Worm (Caenorhabditis elegans): ENCODE data around the gene math-5.

Gene math-5

DNA sequence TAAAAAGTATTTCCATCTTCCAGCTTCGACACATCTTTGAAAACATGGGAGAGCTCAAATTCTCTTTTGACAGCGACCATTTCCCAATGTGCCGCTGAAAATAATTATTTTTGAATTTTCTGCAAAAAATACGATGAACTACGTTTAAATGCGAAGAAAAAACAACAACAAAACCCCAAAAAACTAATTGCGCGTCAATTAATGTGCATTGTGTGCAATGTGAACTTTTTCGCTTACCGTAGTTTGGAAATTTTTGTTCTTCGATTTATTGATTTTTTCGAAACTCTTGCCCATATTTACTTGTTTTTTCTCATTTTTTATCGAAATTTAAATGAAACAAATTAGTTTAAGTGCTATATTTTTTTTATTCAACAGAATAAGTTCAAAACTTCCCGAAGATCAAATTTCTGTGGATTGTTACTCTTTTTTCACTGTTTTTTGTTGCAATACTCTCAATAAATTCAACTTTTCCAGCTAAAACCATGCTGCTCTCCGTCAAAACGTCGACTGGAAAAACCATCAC, 40.1 kb upstream of the math-5 start, which contains the start of the genes bath-2 and F52C6.4:
Gene bath-2, minus strand, starts transcription at position 101 of the 523 bp plus-strand sequence.
Gene F52C6.4, plus strand, starts transcription at position 473 of the 523 bp plus-strand sequence.
- peak; percentile 44; the same call in 1 of the 2 replicates for TF ChIP-seq madf-6 (GFP tag; IDR thresholded peaks at IDR 0.05)
- peak; percentile 84 for TF ChIP-seq lsl-1 (GFP tag; optimal IDR thresholded peaks at IDR 0.05)
- no peak for TF ChIP-seq Y95B8A.8 (GFP tag; IDR thresholded peaks at IDR 0.05)

DNA sequence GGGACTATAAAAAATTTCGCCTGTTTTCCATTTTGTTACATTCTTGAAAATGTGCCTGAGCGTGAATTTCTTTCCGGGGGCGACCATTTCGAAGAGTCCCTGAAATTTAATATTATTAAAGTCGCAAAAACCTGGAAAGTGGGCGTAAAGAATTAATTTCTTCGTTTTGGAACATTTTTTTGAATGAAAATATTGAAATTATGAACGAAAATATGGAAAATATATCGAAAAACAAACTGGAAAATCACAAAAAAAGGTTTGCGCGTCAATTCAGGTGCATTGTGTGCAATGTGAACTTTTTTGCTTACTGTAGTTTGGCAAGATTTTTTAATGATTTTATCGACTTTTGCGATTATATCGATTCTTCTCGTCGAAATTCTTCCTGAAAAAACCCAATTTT, 38.4 kb upstream of the math-5 start, which contains the start of gene bath-7:
Gene bath-7, minus strand, starts transcription at position 101 of the 400 bp plus-strand sequence.
- TF ChIP-seq lsl-1 (GFP tag; optimal IDR thresholded peaks at IDR 0.05) (peak; percentile 52), nhr-90 (tag; optimal IDR thresholded peaks at IDR 0.05) (no peak)

DNA sequence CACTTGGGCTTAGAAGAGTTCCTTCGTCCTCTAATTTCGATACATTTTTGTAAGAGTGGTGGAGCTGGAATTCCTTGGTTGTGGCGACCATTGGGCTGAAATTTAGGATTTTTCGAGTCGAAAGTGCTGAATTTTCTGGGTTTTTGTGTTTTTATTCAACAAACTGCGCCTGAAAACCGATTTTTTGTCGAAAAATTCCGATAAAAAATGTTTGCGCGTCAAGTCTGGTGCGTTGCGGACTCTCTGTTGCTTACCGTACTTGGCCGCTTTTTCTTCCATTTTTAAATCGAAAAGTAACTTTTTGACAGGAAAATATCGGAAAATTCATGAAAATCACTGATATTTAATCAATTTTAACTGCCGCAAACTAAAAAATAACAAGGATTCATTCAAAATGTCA, 35.3 kb upstream of the math-5 start, which contains the start of gene bath-4:
Gene bath-4, minus strand, starts transcription at position 101 of the 400 bp plus-strand sequence.
- peak; percentile 33 for TF ChIP-seq lsl-1 (GFP tag; optimal IDR thresholded peaks at IDR 0.05)
- TF ChIP-seq mel-28 (tag; optimal IDR thresholded peaks at IDR 0.05; ENCODE audit: borderline replicate concordance) = no peak

ce11 chrII:1912741-1913140, 30.1 kb upstream of the math-5 start, which contains the start of gene math-31:
TSS of gene math-31 (minus strand) at chrII:1912841.
- TF ChIP-seq lin-35 (GFP tag; optimal IDR thresholded peaks at IDR 0.05) = no peak
- TF ChIP-seq F39B2.1 (GFP tag; IDR thresholded peaks at IDR 0.05) = no peak
- TF ChIP-seq nfya-1 (tag; optimal IDR thresholded peaks at IDR 0.05; ENCODE audit: borderline replicate concordance, insufficient read depth) = no peak
- TF ChIP-seq sdz-38 (tag; optimal IDR thresholded peaks at IDR 0.05) = no peak
- no peak for TF ChIP-seq ama-1 (optimal IDR thresholded peaks at IDR 0.05)
- no peak for TF ChIP-seq ama-1 (GFP tag; optimal IDR thresholded peaks at IDR 0.05)
- no peak for TF ChIP-seq snpc-1.1 (tag; optimal IDR thresholded peaks at IDR 0.05; ENCODE audit: insufficient read depth)
- TF ChIP-seq mcd-1 (GFP tag; IDR thresholded peaks at IDR 0.05) = no peak
- no peak for TF ChIP-seq ets-4 (GFP tag; optimal IDR thresholded peaks at IDR 0.05)
- no peak for TF ChIP-seq Y53G8AR.9 (GFP tag; conservative IDR thresholded peaks at IDR 0.05)
- TF ChIP-seq B0035.1 (tag; optimal IDR thresholded peaks at IDR 0.05) = no peak
- TF ChIP-seq madf-3 (GFP tag; IDR thresholded peaks at IDR 0.05) = no peak
- no peak for TF ChIP-seq egl-44 (GFP tag; IDR thresholded peaks at IDR 0.05)
- no peak for TF ChIP-seq dox-1 (GFP tag; IDR thresholded peaks at IDR 0.05)
- TF ChIP-seq sea-2 (GFP tag; IDR thresholded peaks at IDR 0.05) = no peak
- TF ChIP-seq let-607 (tag; optimal IDR thresholded peaks at IDR 0.05) = no peak

- TF ChIP-seq nhr-80 (tag; optimal IDR thresholded peaks at IDR 0.05) = peak; percentile 3
- no peak for TF ChIP-seq athp-1 (tag; optimal IDR thresholded peaks at IDR 0.05)
Measured at ce11 chrII:1905104-1905503, 22.5 kb upstream of the math-5 start, which contains the start of gene math-22. TSS of gene math-22 (plus strand) at chrII:1905404.

DNA sequence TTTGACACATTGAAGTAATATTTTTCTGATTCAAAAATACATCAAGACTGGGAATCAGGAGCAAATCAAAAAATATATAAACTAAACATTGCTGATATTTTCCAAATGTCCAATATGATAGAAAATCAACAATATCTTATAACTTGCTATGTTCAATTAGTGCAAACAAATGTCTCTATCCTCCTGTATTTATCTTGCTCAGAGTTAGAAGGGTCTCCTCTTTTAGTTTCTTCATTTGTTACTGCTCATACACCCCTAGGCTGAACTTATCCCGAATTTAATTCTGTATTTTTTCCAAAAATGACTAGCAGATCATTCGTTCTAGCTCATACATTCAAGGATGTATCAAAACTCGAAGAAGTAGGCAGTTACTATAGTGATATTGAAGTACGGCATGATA, 19.4 kb upstream of the math-5 start, which contains the start of gene math-23:
Gene math-23, plus strand, starts transcription at position 301 of the 400 bp plus-strand sequence.
- TF ChIP-seq B0019.2 (GFP tag; conservative IDR thresholded peaks at IDR 0.05) = no peak
- TF ChIP-seq fkh-3 (tag; optimal IDR thresholded peaks at IDR 0.05) = no peak
- no peak for TF ChIP-seq F23B12.7 (tag; optimal IDR thresholded peaks at IDR 0.05; ENCODE audit: insufficient read depth)
- TF ChIP-seq ceh-79 (tag; optimal IDR thresholded peaks at IDR 0.05) = no peak
- no peak for TF ChIP-seq hlh-12 (tag; optimal IDR thresholded peaks at IDR 0.05)
- no peak for TF ChIP-seq repo-1 (tag; optimal IDR thresholded peaks at IDR 0.05)
